Worm (Caenorhabditis elegans) whole organism, midembryonic: Measurements from ENCODE around the gene sma-5.
"Not testable (repeated sequence)": the region's sequence is repeated elsewhere in the genome, so short reads cannot be mapped to it uniquely, and the experiment has no call there.

Experiments
- T22C8.4 ChIP-seq: fragments of 200-800 bp; sonication (Bioruptor generic); IDR thresholded peaks from 2 replicates; pipeline ENCODE4 v1.3.6; 2022; ENCODE audit warnings: missing genetic modification characterization, missing compliant biosample characterization
- flt-1 ChIP-seq: fragments of 200-800 bp; sonication (Bioruptor generic); IDR thresholded peaks from 2 replicates; pipeline ENCODE4 v1.3.6; 2022; ENCODE audit warnings: missing genetic modification characterization, missing compliant biosample characterization
- klf-2 ChIP-seq: fragments of 200-800 bp; sonication (Bioruptor generic); conservative IDR thresholded peaks from 2 replicates; pipeline ENCODE4 v1.3.6; 2022; ENCODE audit warnings: missing genetic modification reagents, missing genetic modification characterization, missing compliant biosample characterization
- med-1 ChIP-seq: sonication (generic microtip); optimal IDR thresholded peaks from 2 replicates; lab custom pipeline; 2017; ENCODE audit warnings: missing genetic modification characterization, mild to moderate bottlenecking, missing compliant biosample characterization, antibody characterized with exemption, missing genetic modification reagents; ENCODE audit not compliant: insufficient read depth
- ref-1 ChIP-seq: fragments of 200-800 bp; sonication (Bioruptor generic); conservative IDR thresholded peaks from 2 replicates; pipeline ENCODE4 v1.3.6; 2022; ENCODE audit warnings: missing genetic modification reagents, missing genetic modification characterization, missing compliant biosample characterization
- tab-1 ChIP-seq: fragments of 200-800 bp; sonication (Bioruptor generic); IDR thresholded peaks from 2 replicates; pipeline ENCODE4 v1.3.6; 2022; ENCODE audit warnings: missing genetic modification characterization, missing compliant biosample characterization
- ztf-29 ChIP-seq: fragments of 200-800 bp; sonication (Bioruptor generic); IDR thresholded peaks from 2 replicates; pipeline ENCODE4 v1.3.6; 2022; ENCODE audit warnings: missing genetic modification reagents, missing genetic modification characterization, missing compliant biosample characterization

DNA sequence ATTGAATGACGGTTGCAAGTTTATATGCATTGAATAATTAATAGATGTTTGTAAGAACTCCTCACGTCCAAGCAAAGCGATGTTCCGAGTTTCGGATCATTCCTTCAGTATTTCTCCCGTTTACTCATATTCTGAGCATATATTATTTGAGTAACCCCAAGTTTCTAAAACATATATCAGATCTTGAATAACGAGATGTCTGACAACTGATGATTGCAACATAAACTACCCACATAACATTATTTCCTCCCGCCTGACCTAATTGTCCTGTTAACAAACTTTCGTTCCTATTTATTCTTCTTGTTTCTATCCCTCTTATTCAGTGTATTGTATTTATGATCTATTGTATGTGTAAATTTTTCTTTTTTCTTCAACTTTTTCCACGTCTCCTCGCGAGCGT, 44.2 kb downstream of the sma-5 start, which contains the start of gene C49F5.13:
- TF ChIP-seq klf-2 (GFP tag; lab: Robert Waterston, UW); T22C8.4 (GFP tag; lab: Robert Waterston, UW); ref-1; flt-1 (GFP tag; lab: Robert Waterston, UW); ztf-29 (GFP tag; lab: Robert Waterston, UW); med-1 (GFP tag; lab: Kevin White, UChicago); tab-1 (GFP tag; lab: Robert Waterston, UW): not testable (repeated sequence)
